Worm (Caenorhabditis elegans) whole organism, young adult: ENCODE data around the gene K09C6.8.

ENCODE experiments used
- B0019.2 ChIP-seq: fragments of 200-800 bp; sonication (Bioruptor generic); conservative IDR thresholded peaks from 2 replicates; pipeline ENCODE4 v1.3.6; 2022; ENCODE audit warnings: missing genetic modification reagents, missing genetic modification characterization, missing compliant biosample characterization
- B0035.1 ChIP-seq: sonication (generic microtip); optimal IDR thresholded peaks from 2 replicates; lab custom pipeline; 2016; ENCODE audit warnings: missing genetic modification characterization, mild to moderate bottlenecking, missing compliant biosample characterization, missing genotype, missing genetic modification reagents
- C06A6.2 ChIP-seq: fragments of 200-800 bp; sonication (Bioruptor generic); conservative IDR thresholded peaks from 2 replicates; pipeline ENCODE4 v1.3.6; 2022; ENCODE audit warnings: missing genetic modification characterization, missing compliant biosample characterization
- C17E4.6 ChIP-seq: fragments of 200-800 bp; sonication (Bioruptor generic); IDR thresholded peaks from 2 replicates; pipeline ENCODE4 v1.3.6; 2022; ENCODE audit warnings: missing genetic modification reagents, missing genetic modification characterization, missing compliant biosample characterization
- F22D6.2 ChIP-seq: sonication (generic microtip); optimal IDR thresholded peaks from 2 replicates; lab custom pipeline; 2016; ENCODE audit warnings: mild to moderate bottlenecking, missing genetic modification characterization, missing compliant biosample characterization
- F23B12.7 ChIP-seq: sonication (generic microtip); optimal IDR thresholded peaks from 2 replicates; lab custom pipeline; 2017; ENCODE audit warnings: missing genetic modification characterization, mild to moderate bottlenecking, missing compliant biosample characterization, antibody characterized with exemption, moderate library complexity; ENCODE audit not compliant: insufficient read depth
- F52B5.7 ChIP-seq: sonication (generic microtip); optimal IDR thresholded peaks from 2 replicates; lab custom pipeline; 2016; ENCODE audit warnings: mild to moderate bottlenecking, missing genetic modification characterization, missing compliant biosample characterization
- T26A5.8 ChIP-seq: sonication (generic microtip); optimal IDR thresholded peaks from 2 replicates; lab custom pipeline; 2016; ENCODE audit warnings: missing genetic modification characterization, missing compliant biosample characterization
- Y53F4B.3 ChIP-seq: fragments of 200-800 bp; sonication (Bioruptor generic); IDR thresholded peaks from 2 replicates; pipeline ENCODE4 v1.3.6; 2022; ENCODE audit warnings: missing genetic modification reagents, missing genetic modification characterization, missing compliant biosample characterization
- Y56A3A.18 ChIP-seq: fragments of 200-800 bp; sonication (Bioruptor generic); IDR thresholded peaks from 2 replicates; pipeline ENCODE4 v1.3.6; 2022; ENCODE audit warnings: missing genetic modification reagents, missing genetic modification characterization, missing compliant biosample characterization
- bed-2 ChIP-seq: fragments of 200-800 bp; sonication (Bioruptor generic); IDR thresholded peaks from 2 replicates; pipeline ENCODE4 v1.3.6; 2022; ENCODE audit warnings: missing genetic modification reagents, missing genetic modification characterization, missing compliant biosample characterization
- ceh-27 ChIP-seq: fragments of 200-800 bp; sonication (Bioruptor generic); optimal IDR thresholded peaks from 2 replicates; lab custom pipeline; 2018; ENCODE audit warnings: mild to moderate bottlenecking, missing genetic modification characterization, moderate library complexity, missing compliant biosample characterization
- ekl-4 ChIP-seq: fragments of 200-800 bp; sonication (Bioruptor generic); IDR thresholded peaks from 2 replicates; pipeline ENCODE4 v1.3.6; 2022; ENCODE audit warnings: missing genetic modification reagents, missing genetic modification characterization, missing compliant biosample characterization
- him-1 ChIP-seq: sonication (generic microtip); optimal IDR thresholded peaks from 2 replicates; lab custom pipeline; 2016; ENCODE audit warnings: missing genotype, missing genetic modification reagents, missing genetic modification characterization, missing compliant biosample characterization
- hlh-12 ChIP-seq: sonication (generic microtip); optimal IDR thresholded peaks from 2 replicates; lab custom pipeline; 2016; ENCODE audit warnings: missing genetic modification characterization, missing compliant biosample characterization
- hmg-1.2 ChIP-seq: fragments of 200-800 bp; sonication (Bioruptor generic); IDR thresholded peaks from 2 replicates; pipeline ENCODE4 v1.3.6; 2022; ENCODE audit warnings: missing genetic modification reagents, missing genetic modification characterization, missing compliant biosample characterization
- hmg-20 ChIP-seq: fragments of 200-800 bp; sonication (Bioruptor generic); IDR thresholded peaks from 2 replicates; pipeline ENCODE4 v1.3.6; 2022; ENCODE audit warnings: missing genetic modification reagents, missing genetic modification characterization, missing compliant biosample characterization
- lin-40 ChIP-seq: sonication (generic microtip); optimal IDR thresholded peaks from 2 replicates; lab custom pipeline; 2016; ENCODE audit warnings: missing genetic modification characterization, mild to moderate bottlenecking, missing compliant biosample characterization, missing genotype, missing genetic modification reagents
- lin-54 ChIP-seq: fragments of 200-800 bp; sonication (Bioruptor generic); optimal IDR thresholded peaks from 2 replicates; lab custom pipeline; 2018; ENCODE audit warnings: mild to moderate bottlenecking, missing genetic modification characterization, missing compliant biosample characterization
- madf-10 ChIP-seq: sonication (generic microtip); optimal IDR thresholded peaks from 2 replicates; lab custom pipeline; 2016; ENCODE audit warnings: mild to moderate bottlenecking, missing genetic modification characterization, missing compliant biosample characterization
- mxl-1 ChIP-seq: sonication (generic microtip); optimal IDR thresholded peaks from 2 replicates; lab custom pipeline; 2016; ENCODE audit warnings: missing genetic modification characterization, missing compliant biosample characterization
- nfya-1 ChIP-seq: sonication (generic microtip); optimal IDR thresholded peaks from 2 replicates; lab custom pipeline; 2017; ENCODE audit warnings: antibody characterized with exemption, missing compliant biosample characterization, missing genetic modification characterization, borderline replicate concordance; ENCODE audit not compliant: insufficient read depth
- nhr-179 ChIP-seq: sonication (generic microtip); optimal IDR thresholded peaks from 2 replicates; lab custom pipeline; 2016; ENCODE audit warnings: mild to moderate bottlenecking, missing genetic modification characterization, missing compliant biosample characterization
- nhr-27 ChIP-seq: fragments of 200-800 bp; sonication (Bioruptor generic); optimal IDR thresholded peaks from 2 replicates; lab custom pipeline; 2018; ENCODE audit warnings: mild to moderate bottlenecking, missing genetic modification characterization, moderate library complexity, missing compliant biosample characterization
- nhr-90 ChIP-seq: sonication (generic microtip); optimal IDR thresholded peaks from 2 replicates; lab custom pipeline; 2016; ENCODE audit warnings: missing genotype, mild to moderate bottlenecking, missing genetic modification characterization, missing compliant biosample characterization
- pha-4 ChIP-seq: fragments of 150-350 bp; sonication (generic microtip); optimal IDR thresholded peaks from 2 replicates; lab custom pipeline; 2014; ENCODE audit warnings: missing biosample characterization, missing genetic modification reagents, missing genetic modification characterization
- rcor-1 ChIP-seq: fragments of 200-800 bp; sonication (Bioruptor generic); IDR thresholded peaks from 2 replicates; pipeline ENCODE4 v1.3.6; 2022; ENCODE audit warnings: missing genetic modification reagents, missing genetic modification characterization, missing compliant biosample characterization
- rec-8 ChIP-seq, 2 experiments: sonication (generic microtip); optimal IDR thresholded peaks; 2 replicates each; lab custom pipeline; 2016; ENCODE audit warnings: mild to moderate bottlenecking in 2 of 2, missing genetic modification characterization in 2 of 2, missing genetic modification reagents in 2 of 2, missing genotype in 2 of 2, missing biosample characterization in 1 of 2, missing compliant biosample characterization in 1 of 2, moderate library complexity in 1 of 2
- sdz-38 ChIP-seq: sonication (generic microtip); optimal IDR thresholded peaks from 2 replicates; lab custom pipeline; 2016; ENCODE audit warnings: missing genotype, missing genetic modification characterization, missing compliant biosample characterization
- sea-2 ChIP-seq: fragments of 200-800 bp; sonication (Bioruptor generic); IDR thresholded peaks from 2 replicates; pipeline ENCODE4 v1.3.6; 2022; ENCODE audit warnings: missing genetic modification characterization, missing compliant biosample characterization
- snpc-1.3 ChIP-seq: sonication (generic microtip); optimal IDR thresholded peaks from 2 replicates; lab custom pipeline; 2017; ENCODE audit warnings: missing genetic modification characterization, mild to moderate bottlenecking, missing compliant biosample characterization, antibody characterized with exemption, moderate library complexity, missing genotype, missing genetic modification reagents; ENCODE audit not compliant: insufficient read depth
- snpc-3.4 ChIP-seq: sonication (generic microtip); optimal IDR thresholded peaks from 2 replicates; lab custom pipeline; 2017; ENCODE audit warnings: missing genetic modification characterization, mild to moderate bottlenecking, missing compliant biosample characterization, antibody characterized with exemption, moderate library complexity, missing genotype, missing genetic modification reagents
- tbx-9 ChIP-seq: sonication (generic microtip); optimal IDR thresholded peaks from 2 replicates; lab custom pipeline; 2016; ENCODE audit warnings: borderline replicate concordance, missing genetic modification characterization, inconsistent platforms, missing compliant biosample characterization
- unc-130 ChIP-seq: sonication (generic microtip); optimal IDR thresholded peaks from 2 replicates; lab custom pipeline; 2016; ENCODE audit warnings: missing genetic modification reagents, missing genetic modification characterization, missing compliant biosample characterization
- zfh-2 ChIP-seq: fragments of 200-800 bp; sonication (Bioruptor generic); conservative IDR thresholded peaks from 2 replicates; pipeline ENCODE4 v1.3.6; 2022; ENCODE audit warnings: missing genetic modification reagents, missing genetic modification characterization, missing compliant biosample characterization
- ztf-22 ChIP-seq: fragments of 200-800 bp; sonication (Bioruptor generic); optimal IDR thresholded peaks from 2 replicates; lab custom pipeline; 2018; ENCODE audit warnings: mild to moderate bottlenecking, missing genetic modification characterization, moderate library complexity, missing compliant biosample characterization

Gene K09C6.8

ce11 chrV:808260-808659 is 34.8 kb downstream of the K09C6.8 start:
- no peak for TF ChIP-seq tbx-9 (tag; lab: Kevin White, UChicago)
- TF ChIP-seq C06A6.2 (GFP tag; lab: Robert Waterston, UW): no peak

- TF ChIP-seq ceh-27 (GFP tag; lab: Kevin White, UChicago) (no peak), zfh-2 (GFP tag; lab: Robert Waterston, UW) (peak; percentile 38; the same call in 1 of the 2 replicates)
These were observed 38.5 kb downstream of the K09C6.8 start, which contains the start of gene nhr-270 for ce11 chrV:804485-804884. Gene nhr-270, minus strand, starts transcription at chrV:804741.

ce11 chrV:803472-803871 is 39.5 kb downstream of the K09C6.8 start:
- no peak for TF ChIP-seq ekl-4 (GFP tag; lab: Robert Waterston, UW)
- no peak for TF ChIP-seq snpc-1.3
- no peak for TF ChIP-seq pha-4
- no peak for TF ChIP-seq B0035.1 (tag; lab: Kevin White, UChicago)
- no peak for TF ChIP-seq hmg-1.2 (GFP tag; lab: Robert Waterston, UW)
- no peak for TF ChIP-seq snpc-3.4
- no peak for TF ChIP-seq C17E4.6 (GFP tag; lab: Robert Waterston, UW)
- no peak for TF ChIP-seq mxl-1 (tag; lab: Kevin White, UChicago)
- no peak for TF ChIP-seq ztf-22
- no peak for TF ChIP-seq nfya-1 (tag; lab: Kevin White, UChicago)
- no peak for TF ChIP-seq F52B5.7 (tag; lab: Kevin White, UChicago)
- TF ChIP-seq madf-10 (tag; lab: Kevin White, UChicago): no peak
- no peak for TF ChIP-seq unc-130 (GFP tag; lab: Kevin White, UChicago)
- no peak for TF ChIP-seq F23B12.7 (tag; lab: Kevin White, UChicago)
- no peak for TF ChIP-seq T26A5.8 (tag; lab: Kevin White, UChicago)
- TF ChIP-seq hmg-20 (GFP tag; lab: Robert Waterston, UW): no peak

ce11 chrV:802726-803125 is 40.3 kb downstream of the K09C6.8 start:
- no peak for TF ChIP-seq nhr-179 (tag; lab: Kevin White, UChicago)
- no peak for TF ChIP-seq lin-40
- TF ChIP-seq B0019.2 (GFP tag; lab: Robert Waterston, UW): no peak
- no peak for TF ChIP-seq C17E4.6 (GFP tag; lab: Robert Waterston, UW)
- TF ChIP-seq Y53F4B.3 (GFP tag; lab: Robert Waterston, UW): no peak
- no peak for TF ChIP-seq zfh-2 (GFP tag; lab: Robert Waterston, UW)
- no peak for TF ChIP-seq nhr-27
- no peak for TF ChIP-seq hlh-12 (tag; lab: Kevin White, UChicago)

ce11 chrV:801555-802060 is 41.4 kb downstream of the K09C6.8 start:
- no peak for TF ChIP-seq nhr-90 (tag; lab: Kevin White, UChicago)
- no peak for TF ChIP-seq rec-8 (tag; optimal IDR thresholded peaks at IDR 0.05; lab: Kevin White, UChicago)
- TF ChIP-seq F22D6.2 (tag; lab: Kevin White, UChicago): no peak
- no peak for TF ChIP-seq lin-54 (GFP tag; lab: Kevin White, UChicago)
- TF ChIP-seq nhr-27: no peak
- TF ChIP-seq him-1 (tag; lab: Kevin White, UChicago): no peak
- TF ChIP-seq rcor-1 (GFP tag; lab: Robert Waterston, UW): no peak
- TF ChIP-seq lin-40: no peak
- TF ChIP-seq Y56A3A.18 (GFP tag; lab: Robert Waterston, UW): no peak
- TF ChIP-seq sdz-38 (tag; lab: Kevin White, UChicago): no peak
- no peak for TF ChIP-seq bed-2
- no peak for TF ChIP-seq madf-10 (tag; lab: Kevin White, UChicago)
- TF ChIP-seq sea-2 (GFP tag; lab: Robert Waterston, UW): no peak
- TF ChIP-seq, all 124 proteins: peak for 0
